Fruit fly (Drosophila melanogaster) whole organism, embryonic: Measurements from ENCODE around the gene CG12010.

ENCODE experiments used
- CG1024 ChIP-seq: fragments of 200-800 bp; sonication (Bioruptor generic); IDR thresholded peaks from 2 replicates; pipeline ENCODE4 v1.3.6; 2022; ENCODE audit warnings: missing biosample characterization, missing genetic modification characterization
- CG10431 ChIP-seq: fragments of 200-800 bp; sonication (Bioruptor generic); optimal IDR thresholded peaks from 3 replicates; lab custom pipeline; 2018; ENCODE audit warnings: missing biosample characterization, mild to moderate bottlenecking, missing genetic modification characterization
- CG11085 ChIP-seq: fragments of 200-800 bp; sonication (Bioruptor generic); IDR thresholded peaks from 2 replicates; pipeline ENCODE4 v1.3.6; 2022; ENCODE audit warnings: missing biosample characterization, missing genetic modification characterization
- CG13894 ChIP-seq: fragments of 200-800 bp; sonication (Bioruptor generic); optimal IDR thresholded peaks from 3 replicates; lab custom pipeline; 2018; ENCODE audit warnings: missing biosample characterization, mild to moderate bottlenecking, missing genetic modification characterization, moderate library complexity
- CG14441 ChIP-seq: fragments of 200-800 bp; sonication (Bioruptor generic); IDR thresholded peaks from 2 replicates; pipeline ENCODE4 v1.3.6; 2022; ENCODE audit warnings: missing biosample characterization, missing genetic modification characterization
- CG17385 ChIP-seq: fragments of 200-800 bp; sonication (Bioruptor generic); optimal IDR thresholded peaks from 3 replicates; lab custom pipeline; 2018; ENCODE audit warnings: missing biosample characterization, mild to moderate bottlenecking, missing genetic modification characterization
- CG18011 ChIP-seq: fragments of 200-800 bp; sonication (Bioruptor generic); optimal IDR thresholded peaks from 2 replicates; lab custom pipeline; 2017; ENCODE audit warnings: missing biosample characterization, missing genetic modification characterization, mild to moderate bottlenecking, moderate library complexity, missing genotype
- CG2120 ChIP-seq: fragments of 200-800 bp; sonication (Bioruptor generic); optimal IDR thresholded peaks from 3 replicates; lab custom pipeline; 2016; ENCODE audit warnings: missing biosample characterization, missing genetic modification characterization
- CG2678 ChIP-seq: fragments of 200-800 bp; sonication (Bioruptor generic); optimal IDR thresholded peaks from 3 replicates; lab custom pipeline; 2019; ENCODE audit warnings: missing biosample characterization, mild to moderate bottlenecking, missing genetic modification characterization, moderate library complexity
- CG31441 ChIP-seq: fragments of 200-800 bp; sonication (Bioruptor generic); IDR thresholded peaks from 2 replicates; pipeline ENCODE4 v1.3.6; 2022; ENCODE audit warnings: missing biosample characterization, missing genetic modification characterization
- CG4360 ChIP-seq: fragments of 200-800 bp; sonication (Bioruptor generic); IDR thresholded peaks from 2 replicates; pipeline ENCODE4 v1.3.6; 2022; ENCODE audit warnings: missing biosample characterization, missing genetic modification characterization
- CG6689 ChIP-seq: fragments of 200-800 bp; sonication (Bioruptor generic); IDR thresholded peaks from 2 replicates; pipeline ENCODE4 v1.3.6; 2022; ENCODE audit warnings: missing biosample characterization, missing genetic modification characterization
- CG9609 ChIP-seq: fragments of 200-800 bp; sonication (Bioruptor generic); optimal IDR thresholded peaks from 3 replicates; lab custom pipeline; 2016; ENCODE audit warnings: missing biosample characterization, missing genetic modification characterization
- CG9727 ChIP-seq: fragments of 200-800 bp; sonication (Bioruptor generic); optimal IDR thresholded peaks from 3 replicates; lab custom pipeline; 2017; ENCODE audit warnings: missing biosample characterization, mild to moderate bottlenecking, missing genetic modification characterization
- CTCF ChIP-seq: fragments of 200-800 bp; sonication (Bioruptor generic); optimal IDR thresholded peaks from 2 replicates; lab custom pipeline; 2017; ENCODE audit warnings: missing biosample characterization, mild to moderate bottlenecking, missing genetic modification characterization, moderate library complexity
- Drgx ChIP-seq: fragments of 200-800 bp; sonication (Bioruptor generic); IDR thresholded peaks from 2 replicates; pipeline ENCODE4 v1.3.6; 2022; ENCODE audit warnings: missing biosample characterization, missing genetic modification characterization
- HLH4C ChIP-seq: fragments of 200-800 bp; sonication (Bioruptor generic); IDR thresholded peaks from 3 replicates; pipeline ENCODE4 v1.3.6; 2022; ENCODE audit warnings: missing biosample characterization, missing genetic modification characterization; ENCODE audit not compliant: partially characterized antibody
- Hmx ChIP-seq: fragments of 200-800 bp; sonication (Bioruptor generic); optimal IDR thresholded peaks from 2 replicates; lab custom pipeline; 2016; ENCODE audit warnings: missing biosample characterization, missing genetic modification characterization
- Med ChIP-seq: fragments of 200-800 bp; sonication (Bioruptor generic); peaks from one replicate; lab custom pipeline; 2016; ENCODE audit warnings: missing biosample characterization, missing genetic modification characterization, mild to moderate bottlenecking, inconsistent platforms, moderate library complexity
- Oli ChIP-seq: fragments of 200-800 bp; sonication (Bioruptor generic); optimal IDR thresholded peaks from 2 replicates; lab custom pipeline; 2018; ENCODE audit warnings: missing biosample characterization, mild to moderate bottlenecking, missing genetic modification characterization, moderate library complexity
- Opbp ChIP-seq: fragments of 200-800 bp; sonication (Bioruptor generic); IDR thresholded peaks from 3 replicates; pipeline ENCODE4 v1.3.6; 2022; ENCODE audit warnings: missing biosample characterization, missing genetic modification characterization; ENCODE audit not compliant: partially characterized antibody
- Pdp1 ChIP-seq, 2 experiments: fragments of 200-800 bp; sonication (Bioruptor generic); optimal IDR thresholded peaks; 3 replicates each; lab custom pipeline; 2016; ENCODE audit warnings: missing biosample characterization in 2 of 2, missing genetic modification characterization in 2 of 2, mild to moderate bottlenecking in 1 of 2, moderate library complexity in 1 of 2
- Ssrp ChIP-seq: fragments of 200-800 bp; sonication (Bioruptor generic); optimal IDR thresholded peaks from 2 replicates; lab custom pipeline; 2018; ENCODE audit warnings: missing biosample characterization, mild to moderate bottlenecking, missing genetic modification characterization, moderate library complexity
- Tbp ChIP-seq: fragments of >200 bp; optimal IDR thresholded peaks from 2 replicates; lab custom pipeline; 2018; ENCODE audit warnings: missing biosample characterization, missing genetic modification characterization
- Trl ChIP-seq, 3 experiments: fragments of >200 bp in 2 of 3; fragments of 200-800 bp in 1 of 3; sonication (Bioruptor generic) in 1 of 3; optimal IDR thresholded peaks; 2 replicates in 1 of 3; 3 replicates in 2 of 3; lab custom pipeline; 2016 to 2017; ENCODE audit warnings: missing biosample characterization in 1 of 3, missing genetic modification characterization in 1 of 3
- Xbp1 ChIP-seq: fragments of 200-800 bp; sonication (Bioruptor generic); optimal IDR thresholded peaks from 3 replicates; lab custom pipeline; 2016; ENCODE audit warnings: missing biosample characterization, mild to moderate bottlenecking, missing genetic modification characterization
- aop ChIP-seq: fragments of 200-800 bp; sonication (Bioruptor generic); IDR thresholded peaks from 2 replicates; pipeline ENCODE4 v1.3.6; 2022; ENCODE audit warnings: missing biosample characterization, missing genetic modification characterization
- bsh ChIP-seq, 2 experiments: fragments of 200-800 bp; sonication (Bioruptor generic); optimal IDR thresholded peaks; 2 replicates each; lab custom pipeline; 2017 to 2018; ENCODE audit warnings: mild to moderate bottlenecking in 2 of 2, missing biosample characterization in 2 of 2, missing genetic modification characterization in 2 of 2, moderate library complexity in 1 of 2
- cg ChIP-seq: fragments of 200-800 bp; sonication (Bioruptor generic); optimal IDR thresholded peaks from 3 replicates; lab custom pipeline; 2019; ENCODE audit warnings: missing biosample characterization, mild to moderate bottlenecking, missing genetic modification characterization, moderate library complexity
- fd96Cb ChIP-seq: fragments of 200-800 bp; sonication (Bioruptor generic); optimal IDR thresholded peaks from 2 replicates; lab custom pipeline; 2018; ENCODE audit warnings: missing biosample characterization, mild to moderate bottlenecking, missing genetic modification characterization, moderate library complexity
- gem ChIP-seq: fragments of 200-800 bp; sonication (Bioruptor generic); optimal IDR thresholded peaks from 2 replicates; lab custom pipeline; 2019; ENCODE audit warnings: missing biosample characterization, mild to moderate bottlenecking, missing genetic modification characterization, moderate library complexity
- lola ChIP-seq, 3 experiments: fragments of >200 bp in 2 of 3; fragments of 200-800 bp in 1 of 3; sonication (Bioruptor generic) in 1 of 3; optimal IDR thresholded peaks; 2 replicates each; lab custom pipeline; 2017 to 2019; ENCODE audit warnings: missing biosample characterization in 3 of 3, missing genetic modification characterization in 3 of 3, mild to moderate bottlenecking in 1 of 3, moderate library complexity in 1 of 3
- lov ChIP-seq, 2 experiments: fragments of 200-800 bp in 1 of 2; fragments of >200 bp in 1 of 2; sonication (Bioruptor generic) in 1 of 2; IDR thresholded peaks in 1 of 2; optimal IDR thresholded peaks in 1 of 2; 2 replicates in 1 of 2; 3 replicates in 1 of 2; pipeline versions ENCODE4 v1.3.6 to Lab custom; 2017 to 2022; ENCODE audit warnings: missing biosample characterization in 1 of 2, missing genetic modification characterization in 1 of 2
- nmo ChIP-seq: fragments of 200-800 bp; sonication (Bioruptor generic); optimal IDR thresholded peaks from 2 replicates; lab custom pipeline; 2018; ENCODE audit warnings: missing biosample characterization, mild to moderate bottlenecking, missing genetic modification characterization, moderate library complexity
- pros ChIP-seq: fragments of 200-800 bp; sonication (Bioruptor generic); optimal IDR thresholded peaks from 3 replicates; lab custom pipeline; 2019; ENCODE audit warnings: missing biosample characterization, mild to moderate bottlenecking, missing genetic modification characterization, moderate library complexity
- slbo ChIP-seq: fragments of 200-800 bp; sonication (Bioruptor generic); IDR thresholded peaks from 2 replicates; pipeline ENCODE4 v1.3.6; 2022; ENCODE audit warnings: missing biosample characterization, missing genetic modification characterization
- sr ChIP-seq: fragments of 200-800 bp; sonication (Bioruptor generic); IDR thresholded peaks from 3 replicates; pipeline ENCODE4 v1.3.6; 2022; ENCODE audit warnings: missing biosample characterization, missing genetic modification characterization
- tgo ChIP-seq: fragments of 200-800 bp; sonication (Bioruptor generic); IDR thresholded peaks from 3 replicates; pipeline ENCODE4 v1.3.6; 2022; ENCODE audit warnings: missing biosample characterization, missing genetic modification characterization
- tio ChIP-seq: fragments of 200-800 bp; sonication (Bioruptor generic); optimal IDR thresholded peaks from 2 replicates; lab custom pipeline; 2017; ENCODE audit warnings: missing biosample characterization, missing genetic modification characterization, inconsistent platforms
- twi ChIP-seq: fragments of 200-800 bp; optimal IDR thresholded peaks from 2 replicates; lab custom pipeline; 2019; ENCODE audit warnings: missing biosample characterization, mild to moderate bottlenecking, missing genetic modification characterization, moderate library complexity
- vvl ChIP-seq: fragments of 200-800 bp; sonication (Bioruptor generic); IDR thresholded peaks from 2 replicates; pipeline ENCODE4 v1.3.6; 2022; ENCODE audit warnings: missing biosample characterization, missing genetic modification characterization
- z ChIP-seq: fragments of 200-800 bp; sonication (Bioruptor generic); IDR thresholded peaks from 3 replicates; pipeline ENCODE4 v1.3.6; 2022; ENCODE audit warnings: missing biosample characterization, missing genetic modification characterization
- zen ChIP-seq: fragments of 200-800 bp; sonication (Bioruptor generic); optimal IDR thresholded peaks from 3 replicates; lab custom pipeline; 2018; ENCODE audit warnings: missing biosample characterization, mild to moderate bottlenecking, missing genetic modification characterization, moderate library complexity
- zen2 ChIP-seq: fragments of 200-800 bp; sonication (Bioruptor generic); IDR thresholded peaks from 3 replicates; pipeline ENCODE4 v1.3.6; 2022; ENCODE audit warnings: missing biosample characterization, missing genetic modification characterization; ENCODE audit not compliant: partially characterized antibody

The CG12010 gene

dm6 chr3L:3419369-3420232 is 45.5 kb downstream of the CG12010 start (continued):
- peak; percentile 9 for TF ChIP-seq CG2678 (tag; lab: Kevin White, UChicago)
- TF ChIP-seq HLH4C, result no peak
- TF ChIP-seq CG14441 (GFP tag; lab: Robert Waterston, UW), result 0 out of 2 replicates have a peak, but pooled peaks have one; percentile 29
- no peak for TF ChIP-seq fd96Cb (tag; lab: Kevin White, UChicago)
- peak in 1 of 2 experiments; percentile 51 for TF ChIP-seq Trl (optimal IDR thresholded peaks at IDR 0.05; lab: Kevin White, UChicago)
- no peak for TF ChIP-seq Trl (GFP tag; optimal IDR thresholded peaks at IDR 0.05; lab: Kevin White, UChicago)
- peak; percentile 2 for TF ChIP-seq CG2120 (GFP tag; lab: Kevin White, UChicago)
- TF ChIP-seq CG11085 (GFP tag; lab: Robert Waterston, UW), result no peak
- peak; percentile 28 for TF ChIP-seq nmo
- 0 out of 3 replicates have a peak, but pooled peaks have one; percentile 43 for TF ChIP-seq sr
- peak; percentile 67 for TF ChIP-seq aop
- TF ChIP-seq gem (tag; lab: Kevin White, UChicago), result peak; percentile 18
- TF ChIP-seq Hmx (GFP tag; lab: Kevin White, UChicago), result no peak
- TF ChIP-seq lola (GFP tag; optimal IDR thresholded peaks at IDR 0.05; lab: Kevin White, UChicago), result peak in 1 of 3 experiments; percentile 40
- TF ChIP-seq Xbp1 (GFP tag; lab: Kevin White, UChicago), result peak; percentile 10
- TF ChIP-seq pros (GFP tag; lab: Kevin White, UChicago), result peak; percentile 87
- TF ChIP-seq cg (GFP tag; lab: Kevin White, UChicago), result peak; percentile 88
- TF ChIP-seq CG6689, result 0 out of 2 replicates have a peak, but pooled peaks have one; percentile 12
- no peak for TF ChIP-seq Oli (tag; lab: Kevin White, UChicago)
- TF ChIP-seq CG4360 (GFP tag; lab: Robert Waterston, UW), result peak; percentile 46; the same call in 1 of the 2 replicates
- no peak for TF ChIP-seq zen
- peak; percentile 11; the same call in 1 of the 2 replicates for TF ChIP-seq vvl (GFP tag; lab: Robert Waterston, UW)
- no peak for TF ChIP-seq CG13894 (tag; lab: Kevin White, UChicago)
- TF ChIP-seq Tbp, result no peak
- 0 out of 3 replicates have a peak, but pooled peaks have one; percentile 19 for TF ChIP-seq Opbp
- 0 out of 3 replicates have a peak, but pooled peaks have one; percentile 32 for TF ChIP-seq tgo (GFP tag; lab: Robert Waterston, UW)
- TF ChIP-seq CG31441, result 0 out of 2 replicates have a peak, but pooled peaks have one; percentile 12
- TF ChIP-seq CG1024 (GFP tag; lab: Robert Waterston, UW), result no peak
- TF ChIP-seq CTCF (GFP tag; lab: Kevin White, UChicago), result no peak
- TF ChIP-seq slbo (GFP tag; lab: Robert Waterston, UW), result peak; percentile 7; the same call in 1 of the 2 replicates
- peak; percentile 95 for TF ChIP-seq twi
- peak; percentile 46; the same call in 1 of the 2 replicates for TF ChIP-seq Drgx (GFP tag; lab: Robert Waterston, UW)
- no peak for TF ChIP-seq lov (optimal IDR thresholded peaks at IDR 0.05; lab: Kevin White, UChicago)
- TF ChIP-seq lov (GFP tag; IDR thresholded peaks at IDR 0.05; lab: Robert Waterston, UW), result 0 out of 3 replicates have a peak, but pooled peaks have one; percentile 3
- TF ChIP-seq CG10431 (GFP tag; lab: Kevin White, UChicago), result peak; percentile 5
- peak; percentile 14 for TF ChIP-seq CG17385
- peak; percentile 66 for TF ChIP-seq z (GFP tag; lab: Robert Waterston, UW)
- no peak for TF ChIP-seq zen2 (GFP tag; lab: Robert Waterston, UW)
- TF ChIP-seq Med (GFP tag; lab: Kevin White, UChicago), result peak; percentile 45
- peak; percentile 21 for TF ChIP-seq Ssrp
- TF ChIP-seq tio (GFP tag; lab: Kevin White, UChicago), result peak; percentile 4
- peak in 1 of 2 experiments; percentile 61 for TF ChIP-seq Pdp1 (GFP tag; optimal IDR thresholded peaks at IDR 0.05; lab: Kevin White, UChicago)
- peak; percentile 0 for TF ChIP-seq CG9609 (GFP tag; lab: Kevin White, UChicago)
- TF ChIP-seq CG9727 (GFP tag; lab: Kevin White, UChicago), result peak; percentile 20
- peak in 1 of 2 experiments; percentile 3 for TF ChIP-seq bsh (GFP tag; optimal IDR thresholded peaks at IDR 0.05; lab: Kevin White, UChicago)
- TF ChIP-seq CG18011 (GFP tag; lab: Kevin White, UChicago), result no peak
